Worm (Caenorhabditis elegans) whole organism, young adult: ENCODE measurements around the gene srsx-24.

ENCODE experiments used
- F37B4.10 ChIP-seq: fragments of 200-800 bp; sonication (Bioruptor generic); IDR thresholded peaks from 2 replicates; pipeline ENCODE4 v1.3.6; 2022; ENCODE audit warnings: missing genetic modification characterization, missing compliant biosample characterization
- F49E8.2 ChIP-seq: sonication (generic microtip); optimal IDR thresholded peaks from 3 replicates; lab custom pipeline; 2017; ENCODE audit warnings: missing genetic modification characterization, mild to moderate bottlenecking, missing compliant biosample characterization, antibody characterized with exemption, moderate library complexity; ENCODE audit not compliant: insufficient read depth
- T26A5.8 ChIP-seq: sonication (generic microtip); optimal IDR thresholded peaks from 2 replicates; lab custom pipeline; 2016; ENCODE audit warnings: missing genetic modification characterization, missing compliant biosample characterization
- ccch-3 ChIP-seq: fragments of 200-800 bp; sonication (Bioruptor generic); optimal IDR thresholded peaks from 2 replicates; lab custom pipeline; 2018; ENCODE audit warnings: mild to moderate bottlenecking, missing genetic modification characterization, missing compliant biosample characterization
- cebp-2 ChIP-seq: fragments of 200-800 bp; sonication (Bioruptor generic); IDR thresholded peaks from 2 replicates; pipeline ENCODE4 v1.3.6; 2022; ENCODE audit warnings: missing genetic modification characterization, missing compliant biosample characterization
- dpl-1 ChIP-seq: fragments of 150-350 bp; optimal IDR thresholded peaks from 2 replicates; lab custom pipeline; 2014; ENCODE audit warnings: missing biosample characterization, missing genetic modification reagents, missing genetic modification characterization
- egl-18 ChIP-seq: fragments of 200-800 bp; sonication (Bioruptor generic); IDR thresholded peaks from 2 replicates; pipeline ENCODE4 v1.3.6; 2022; ENCODE audit warnings: missing genetic modification reagents, missing genetic modification characterization, missing compliant biosample characterization
- let-607 ChIP-seq, 2 experiments: fragments of 200-800 bp in 1 of 2; sonication (Bioruptor generic) in 1 of 2; sonication (generic microtip) in 1 of 2; optimal IDR thresholded peaks; 2 replicates each; lab custom pipeline; 2016 to 2018; ENCODE audit warnings: mild to moderate bottlenecking in 2 of 2, missing compliant biosample characterization in 2 of 2, missing genetic modification characterization in 2 of 2, moderate library complexity in 2 of 2, missing genotype in 1 of 2
- madf-6 ChIP-seq: fragments of 200-800 bp; sonication (Bioruptor generic); IDR thresholded peaks from 2 replicates; pipeline ENCODE4 v1.3.6; 2022; ENCODE audit warnings: missing genetic modification reagents, missing genetic modification characterization, missing compliant biosample characterization
- snpc-4 ChIP-seq, 5 experiments: fragments of 150-350 bp in 1 of 5; sonication (generic microtip) in 4 of 5; optimal IDR thresholded peaks; 2 replicates each; lab custom pipeline; 2014 to 2018; ENCODE audit warnings: missing genetic modification characterization in 5 of 5, missing biosample characterization in 3 of 5, antibody characterized with exemption in 2 of 5, mild to moderate bottlenecking in 2 of 5, missing compliant biosample characterization in 2 of 5, missing genotype in 2 of 5, moderate library complexity in 2 of 5, missing genetic modification reagents in 1 of 5

DNA sequence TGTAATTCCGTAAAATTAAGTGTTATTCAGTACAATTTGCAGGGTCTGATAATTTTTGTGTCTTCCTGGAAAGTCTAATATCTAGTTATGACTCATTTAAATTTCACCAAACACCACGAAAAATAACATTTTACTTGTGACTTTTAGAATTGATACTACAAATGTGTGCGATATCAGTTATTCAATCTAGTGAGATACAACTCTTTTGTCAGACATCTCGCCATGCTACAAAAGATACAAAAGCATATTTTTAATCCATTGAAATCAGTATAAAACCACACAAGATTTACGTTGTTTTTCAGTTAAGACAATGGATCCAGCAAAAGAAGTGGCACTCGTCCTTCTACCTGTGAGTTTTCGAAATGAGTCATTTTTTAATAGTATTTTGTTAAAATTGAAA is 5.2 kb downstream of the srsx-24 start, which contains the start of gene srx-56:
- TF ChIP-seq F37B4.10, result no peak
- TF ChIP-seq T26A5.8, result no peak
- no peak for TF ChIP-seq ccch-3
- no peak for TF ChIP-seq madf-6
- TF ChIP-seq egl-18 (GFP tag; lab: Robert Waterston, UW), result no peak
- no peak for TF ChIP-seq cebp-2 (GFP tag; lab: Robert Waterston, UW)
- TF ChIP-seq F49E8.2 (tag; lab: Kevin White, UChicago), result no peak
- TF ChIP-seq let-607 (tag; optimal IDR thresholded peaks at IDR 0.05; lab: Kevin White, UChicago), result no peak
- TF ChIP-seq snpc-4 (GFP tag; optimal IDR thresholded peaks at IDR 0.05; lab: Kevin White, UChicago), result no peak
- TF ChIP-seq snpc-4 (tag; optimal IDR thresholded peaks at IDR 0.05; lab: Kevin White, UChicago), result no peak
- TF ChIP-seq dpl-1 (GFP tag; lab: Kevin White, UChicago), result no peak
